In genomic region chrX:15857601-15858284, dm6 we compare ENCODE assay signal across 1 fruit fly cellular context.
TF ChIP-seq lines count a peak whose summit lies in the region.

Gene CG46440 (minus strand): TSS chrX:15857823.
Gene Myb (minus strand): TSS chrX:15857823.

TF ChIP-seq in whole organism, embryonic, 481 proteins besides CTCF, POLR2A, EP300 and RAD21 (continued from another document):
- TF ChIP-seq CG15514 (GFP tag; optimal IDR thresholded peaks at IDR 0.05; lab: Kevin White, UChicago) (peak; percentile 18), CG34224 (GFP tag; IDR thresholded peaks at IDR 0.05; lab: Robert Waterston, UW; ENCODE audit: partially characterized antibody) (peak; percentile 71), CG12104 (GFP tag; optimal IDR thresholded peaks at IDR 0.05; lab: Kevin White, UChicago) (no peak), nmo (GFP tag; optimal IDR thresholded peaks at IDR 0.05; lab: Kevin White, UChicago) (peak; percentile 14), lbe (GFP tag; optimal IDR thresholded peaks at IDR 0.05; lab: Kevin White, UChicago) (peak; percentile 10), HmgZ (tag; optimal IDR thresholded peaks at IDR 0.05; lab: Kevin White, UChicago) (peak; percentile 14), CG15011 (GFP tag; optimal IDR thresholded peaks at IDR 0.05; lab: Kevin White, UChicago) (no peak), CG14710 (tag; optimal IDR thresholded peaks at IDR 0.05; lab: Kevin White, UChicago) (peak; percentile 24), phol (tag; optimal IDR thresholded peaks at IDR 0.05; lab: Kevin White, UChicago) (peak; percentile 9), bbx (GFP tag; IDR thresholded peaks at IDR 0.05; lab: Robert Waterston, UW; ENCODE audit: partially characterized antibody) (peak; percentile 87), CG7963 (GFP tag; IDR thresholded peaks at IDR 0.05; lab: Robert Waterston, UW; ENCODE audit: partially characterized antibody) (peak; percentile 86), sna (GFP tag; IDR thresholded peaks at IDR 0.05; lab: Robert Waterston, UW; ENCODE audit: partially characterized antibody) (peak; percentile 57), CG12071 (GFP tag; optimal IDR thresholded peaks at IDR 0.05; lab: Kevin White, UChicago) (no peak), maf-S (GFP tag; optimal IDR thresholded peaks at IDR 0.05; lab: Kevin White, UChicago) (no peak), Opbp (GFP tag; IDR thresholded peaks at IDR 0.05; lab: Robert Waterston, UW; ENCODE audit: partially characterized antibody) (peak; percentile 91), zfh2 (GFP tag; optimal IDR thresholded peaks at IDR 0.05; lab: Kevin White, UChicago) (no peak), lab (GFP tag; optimal IDR thresholded peaks at IDR 0.05; lab: Kevin White, UChicago) (no peak), E2f2 (GFP tag; IDR thresholded peaks at IDR 0.05; lab: Robert Waterston, UW) (0 out of 2 replicates have a peak, but pooled peaks have one; percentile 10), tup (GFP tag; optimal IDR thresholded peaks at IDR 0.05; lab: Kevin White, UChicago) (no peak), CG14860 (GFP tag; IDR thresholded peaks at IDR 0.05; lab: Robert Waterston, UW; ENCODE audit: partially characterized antibody) (peak; percentile 74), unc-4 (GFP tag; IDR thresholded peaks at IDR 0.05; lab: Robert Waterston, UW; ENCODE audit: partially characterized antibody) (peak; percentile 75), Myb (GFP tag; optimal IDR thresholded peaks at IDR 0.05; lab: Kevin White, UChicago) (peak; percentile 73), hb (GFP tag; IDR thresholded peaks at IDR 0.05; lab: Robert Waterston, UW; ENCODE audit: partially characterized antibody) (peak; percentile 82), CG9797 (GFP tag; optimal IDR thresholded peaks at IDR 0.05; lab: Kevin White, UChicago) (peak; percentile 59), CG7928 (GFP tag; optimal IDR thresholded peaks at IDR 0.05; lab: Kevin White, UChicago) (no peak), zf30C (GFP tag; optimal IDR thresholded peaks at IDR 0.05; lab: Kevin White, UChicago) (peak; percentile 60), CG16813 (GFP tag; IDR thresholded peaks at IDR 0.05; lab: Robert Waterston, UW; ENCODE audit: partially characterized antibody) (peak; percentile 90), CG11560 (tag; IDR thresholded peaks at IDR 0.05; lab: Robert Waterston, UW) (no peak), CG30020 (tag; optimal IDR thresholded peaks at IDR 0.05; lab: Kevin White, UChicago) (peak; percentile 88), Pdp1 (GFP tag; optimal IDR thresholded peaks at IDR 0.05; lab: Kevin White, UChicago) (peak in 1 of 2 experiments; percentile 5), Dp (GFP tag; optimal IDR thresholded peaks at IDR 0.05; lab: Kevin White, UChicago) (peak; percentile 13), Sry-δ (GFP tag; optimal IDR thresholded peaks at IDR 0.05; lab: Kevin White, UChicago) (peak; percentile 76), BEAF-32 (GFP tag; optimal IDR thresholded peaks at IDR 0.05; lab: Kevin White, UChicago) (peak; percentile 83), CoRest (tag; optimal IDR thresholded peaks at IDR 0.05; lab: Kevin White, UChicago) (peak; percentile 5), wek (GFP tag; optimal IDR thresholded peaks at IDR 0.05; lab: Kevin White, UChicago) (peak; percentile 12), sd (tag; optimal IDR thresholded peaks at IDR 0.05; lab: Kevin White, UChicago) (peak; percentile 53), Gsc (GFP tag; IDR thresholded peaks at IDR 0.05; lab: Robert Waterston, UW) (no peak), CG8290 (GFP tag; optimal IDR thresholded peaks at IDR 0.05; lab: Kevin White, UChicago) (peak; percentile 80), CG8290 (tag; optimal IDR thresholded peaks at IDR 0.05; lab: Kevin White, UChicago) (peak; percentile 51 to 74), tgo (GFP tag; IDR thresholded peaks at IDR 0.05; lab: Robert Waterston, UW) (no peak), MESR4 (GFP tag; optimal IDR thresholded peaks at IDR 0.05; lab: Kevin White, UChicago) (peak; percentile 82), Doc3 (GFP tag; IDR thresholded peaks at IDR 0.05; lab: Robert Waterston, UW; ENCODE audit: partially characterized antibody) (peak; percentile 59; the same call in 1 of the 3 replicates), crp (GFP tag; optimal IDR thresholded peaks at IDR 0.05; lab: Kevin White, UChicago) (no peak), CG11696 (GFP tag; IDR thresholded peaks at IDR 0.05; lab: Robert Waterston, UW) (no peak), Elba2 (GFP tag; optimal IDR thresholded peaks at IDR 0.05; lab: Kevin White, UChicago) (peak; percentile 29), Bgb (GFP tag; IDR thresholded peaks at IDR 0.05; lab: Robert Waterston, UW; ENCODE audit: partially characterized antibody) (peak; percentile 86), unpg (GFP tag; optimal IDR thresholded peaks at IDR 0.05; lab: Kevin White, UChicago) (peak; percentile 1), CG6791 (GFP tag; IDR thresholded peaks at IDR 0.05; lab: Robert Waterston, UW; ENCODE audit: partially characterized antibody) (peak; percentile 90), Ets65A (GFP tag; lab: Kevin White, UChicago) (peak; percentile 89), ato (GFP tag; IDR thresholded peaks at IDR 0.05; lab: Robert Waterston, UW; ENCODE audit: partially characterized antibody) (peak; percentile 83), Med (GFP tag; lab: Kevin White, UChicago) (peak; percentile 63), CG10267 (tag; optimal IDR thresholded peaks at IDR 0.05; lab: Kevin White, UChicago) (peak; percentile 10), CG12299 (tag; optimal IDR thresholded peaks at IDR 0.05; lab: Kevin White, UChicago) (peak; percentile 7), gfzf (GFP tag; optimal IDR thresholded peaks at IDR 0.05; lab: Kevin White, UChicago) (peak; percentile 59), Rfx (GFP tag; IDR thresholded peaks at IDR 0.05; lab: Robert Waterston, UW) (peak; percentile 20; the same call in 1 of the 2 replicates), CG2712 (tag; optimal IDR thresholded peaks at IDR 0.05; lab: Kevin White, UChicago) (peak; percentile 26), CG5245 (GFP tag; optimal IDR thresholded peaks at IDR 0.05; lab: Kevin White, UChicago) (no peak), hkb (optimal IDR thresholded peaks at IDR 0.05; lab: Kevin White, UChicago) (no peak), hkb (GFP tag; IDR thresholded peaks at IDR 0.05; lab: Robert Waterston, UW) (0 out of 2 replicates have a peak, but pooled peaks have one; percentile 19), stwl (tag; optimal IDR thresholded peaks at IDR 0.05; lab: Kevin White, UChicago) (peak; percentile 70), amos (GFP tag; IDR thresholded peaks at IDR 0.05; lab: Robert Waterston, UW; ENCODE audit: partially characterized antibody) (peak; percentile 92; the same call in 1 of the 2 replicates), inv (GFP tag; IDR thresholded peaks at IDR 0.05; lab: Robert Waterston, UW; ENCODE audit: partially characterized antibody) (peak; percentile 85), Ets97D (GFP tag; optimal IDR thresholded peaks at IDR 0.05; lab: Kevin White, UChicago) (peak; percentile 16), NK7.1 (GFP tag; optimal IDR thresholded peaks at IDR 0.05; lab: Kevin White, UChicago) (no peak), knrl (GFP tag; IDR thresholded peaks at IDR 0.05; lab: Robert Waterston, UW; ENCODE audit: partially characterized antibody) (peak; percentile 82), dysf (GFP tag; IDR thresholded peaks at IDR 0.05; lab: Robert Waterston, UW) (no peak), YL-1 (GFP tag; optimal IDR thresholded peaks at IDR 0.05; lab: Kevin White, UChicago) (peak; percentile 43), Jarid2 (GFP tag; optimal IDR thresholded peaks at IDR 0.05; lab: Kevin White, UChicago) (no peak), CG15073 (GFP tag; optimal IDR thresholded peaks at IDR 0.05; lab: Kevin White, UChicago) (no peak), vvl (GFP tag; IDR thresholded peaks at IDR 0.05; lab: Robert Waterston, UW) (peak; percentile 37; the same call in 1 of the 2 replicates), Scr (GFP tag; IDR thresholded peaks at IDR 0.05; lab: Robert Waterston, UW; ENCODE audit: partially characterized antibody) (peak; percentile 83), row (GFP tag; IDR thresholded peaks at IDR 0.05; lab: Robert Waterston, UW) (peak; percentile 67), Poxn (GFP tag; IDR thresholded peaks at IDR 0.05; lab: Robert Waterston, UW) (no peak), CG1603 (tag; optimal IDR thresholded peaks at IDR 0.05; lab: Kevin White, UChicago) (peak; percentile 67), CG33557 (GFP tag; optimal IDR thresholded peaks at IDR 0.05; lab: Kevin White, UChicago) (no peak), ssp (GFP tag; IDR thresholded peaks at IDR 0.05; lab: Robert Waterston, UW) (peak; percentile 81), kni (GFP tag; optimal IDR thresholded peaks at IDR 0.05; lab: Kevin White, UChicago) (peak; percentile 14), mld (GFP tag; IDR thresholded peaks at IDR 0.05; lab: Robert Waterston, UW; ENCODE audit: partially characterized antibody) (peak; percentile 75), CG13287 (GFP tag; IDR thresholded peaks at IDR 0.05; lab: Robert Waterston, UW; ENCODE audit: partially characterized antibody) (peak; percentile 79), mam (GFP tag; optimal IDR thresholded peaks at IDR 0.05; lab: Kevin White, UChicago) (peak; percentile 5), nerfin-2 (GFP tag; IDR thresholded peaks at IDR 0.05; lab: Robert Waterston, UW; ENCODE audit: partially characterized antibody) (peak; percentile 82), HLH3B (GFP tag; IDR thresholded peaks at IDR 0.05; lab: Robert Waterston, UW) (no peak), CG8924 (tag; optimal IDR thresholded peaks at IDR 0.05; lab: Kevin White, UChicago) (peak; percentile 39), CG12659 (GFP tag; optimal IDR thresholded peaks at IDR 0.05; lab: Kevin White, UChicago) (peak; percentile 61), CG42726 (GFP tag; IDR thresholded peaks at IDR 0.05; lab: Robert Waterston, UW; ENCODE audit: partially characterized antibody) (peak; percentile 75; the same call in 1 of the 2 replicates), CG7357 (GFP tag; IDR thresholded peaks at IDR 0.05; lab: Robert Waterston, UW) (peak; percentile 92), Dll (GFP tag; IDR thresholded peaks at IDR 0.05; lab: Robert Waterston, UW; ENCODE audit: partially characterized antibody) (peak; percentile 77), tna (GFP tag; IDR thresholded peaks at IDR 0.05; lab: Robert Waterston, UW; ENCODE audit: partially characterized antibody) (peak; percentile 78), Hmr (GFP tag; optimal IDR thresholded peaks at IDR 0.05; lab: Kevin White, UChicago) (no peak), HLH4C (GFP tag; IDR thresholded peaks at IDR 0.05; lab: Robert Waterston, UW; ENCODE audit: partially characterized antibody) (peak; percentile 84), CG4617 (GFP tag; optimal IDR thresholded peaks at IDR 0.05; lab: Kevin White, UChicago; ENCODE audit: borderline replicate concordance) (peak; percentile 45)
TF ChIP-seq in whole organism, embryonic: peak in this region for 81.
